Worm (Caenorhabditis elegans) whole organism, L4 larva: ENCODE data around the gene cct-1.

Source experiments
- D1046.2 ChIP-seq: fragments of 200-800 bp; sonication (Bioruptor generic); IDR thresholded peaks from 2 replicates; pipeline ENCODE4 v1.3.6; 2022; ENCODE audit warnings: missing genetic modification characterization, missing compliant biosample characterization
- F26F4.8 ChIP-seq: fragments of 200-800 bp; sonication (Bioruptor generic); conservative IDR thresholded peaks from 2 replicates; pipeline ENCODE4 v1.3.6; 2022; ENCODE audit warnings: missing genetic modification characterization, missing compliant biosample characterization
- F49E8.2 ChIP-seq: sonication (generic microtip); optimal IDR thresholded peaks from 2 replicates; lab custom pipeline; 2016; ENCODE audit warnings: missing compliant biosample characterization, mild to moderate bottlenecking, missing genetic modification characterization, borderline replicate concordance
- R02D3.7 ChIP-seq: fragments of 150-350 bp; sonication (generic microtip); optimal IDR thresholded peaks from 3 replicates; lab custom pipeline; 2014; ENCODE audit warnings: missing biosample characterization, missing genetic modification characterization
- T20F7.1 ChIP-seq: fragments of 200-800 bp; sonication (Bioruptor generic); optimal IDR thresholded peaks from 2 replicates; lab custom pipeline; 2018; ENCODE audit warnings: mild to moderate bottlenecking, missing genetic modification characterization, missing compliant biosample characterization
- Y48G9A.11 ChIP-seq: fragments of 200-800 bp; sonication (Bioruptor generic); IDR thresholded peaks from 2 replicates; pipeline ENCODE4 v1.3.6; 2022; ENCODE audit warnings: missing genetic modification reagents, missing genetic modification characterization, missing compliant biosample characterization
- Y75B8A.6 ChIP-seq: fragments of 200-800 bp; sonication (Bioruptor generic); IDR thresholded peaks from 2 replicates; pipeline ENCODE4 v1.3.6; 2022; ENCODE audit warnings: missing genetic modification reagents, missing genetic modification characterization, missing compliant biosample characterization
- ZK337.2 ChIP-seq: fragments of 200-800 bp; sonication (Bioruptor generic); IDR thresholded peaks from 2 replicates; pipeline ENCODE4 v1.3.6; 2022; ENCODE audit warnings: missing genetic modification reagents, missing genetic modification characterization, missing compliant biosample characterization
- ZK546.5 ChIP-seq, 2 experiments: sonication (generic microtip); optimal IDR thresholded peaks; 2 replicates each; lab custom pipeline; 2017; ENCODE audit warnings: missing biosample characterization in 2 of 2, missing genetic modification characterization in 2 of 2
- aly-2 ChIP-seq: sonication (generic microtip); optimal IDR thresholded peaks from 2 replicates; lab custom pipeline; 2018; ENCODE audit warnings: missing biosample characterization, missing genetic modification characterization
- ceh-20 ChIP-seq: fragments of 200-800 bp; sonication (Bioruptor generic); IDR thresholded peaks from 2 replicates; pipeline ENCODE4 v1.3.6; 2022; ENCODE audit warnings: missing genetic modification reagents, missing genetic modification characterization, missing compliant biosample characterization
- ceh-32 ChIP-seq: sonication (generic microtip); optimal IDR thresholded peaks from 2 replicates; lab custom pipeline; 2016; ENCODE audit warnings: mild to moderate bottlenecking, missing genetic modification characterization, missing compliant biosample characterization; ENCODE audit not compliant: poor library complexity
- ceh-62 ChIP-seq: sonication (generic microtip); optimal IDR thresholded peaks from 2 replicates; lab custom pipeline; 2017; ENCODE audit warnings: missing biosample characterization, missing genetic modification characterization
- ceh-82 ChIP-seq: sonication (generic microtip); optimal IDR thresholded peaks from 2 replicates; lab custom pipeline; 2017; ENCODE audit warnings: missing biosample characterization, missing genetic modification characterization
- ces-1 ChIP-seq: fragments of 150-350 bp; sonication (generic microtip); optimal IDR thresholded peaks from 4 replicates; lab custom pipeline; 2014; ENCODE audit warnings: missing biosample characterization, missing genetic modification reagents, missing genetic modification characterization
- cey-2 ChIP-seq: sonication (generic microtip); optimal IDR thresholded peaks from 3 replicates; lab custom pipeline; 2017; ENCODE audit warnings: missing genetic modification characterization, mild to moderate bottlenecking, missing compliant biosample characterization, antibody characterized with exemption, borderline replicate concordance; ENCODE audit not compliant: insufficient read depth
- daf-16 ChIP-seq, 3 experiments: sonication (generic microtip); optimal IDR thresholded peaks; 2 replicates each; lab custom pipeline; 2016 to 2017; ENCODE audit warnings: missing genetic modification characterization in 3 of 3, missing genetic modification reagents in 3 of 3, mild to moderate bottlenecking in 2 of 3, missing compliant biosample characterization in 2 of 3, missing biosample characterization in 1 of 3, moderate library complexity in 1 of 3
- dmd-6 ChIP-seq: fragments of 200-800 bp; sonication (Bioruptor generic); IDR thresholded peaks from 2 replicates; pipeline ENCODE4 v1.3.6; 2022; ENCODE audit warnings: missing genetic modification reagents, missing genetic modification characterization, missing compliant biosample characterization
- dmd-8 ChIP-seq: fragments of 200-800 bp; sonication (Bioruptor generic); IDR thresholded peaks from 2 replicates; pipeline ENCODE4 v1.3.6; 2022; ENCODE audit warnings: missing genetic modification characterization, missing compliant biosample characterization
- dmd-9 ChIP-seq: fragments of 200-800 bp; sonication (Bioruptor generic); IDR thresholded peaks from 2 replicates; pipeline ENCODE4 v1.3.6; 2022; ENCODE audit warnings: missing genetic modification reagents, missing genetic modification characterization, missing compliant biosample characterization
- dve-1 ChIP-seq: sonication (generic microtip); optimal IDR thresholded peaks from 2 replicates; lab custom pipeline; 2017; ENCODE audit warnings: antibody characterized with exemption, mild to moderate bottlenecking, missing genetic modification characterization, missing compliant biosample characterization; ENCODE audit not compliant: insufficient read depth
- egl-27 ChIP-seq: sonication (generic microtip); optimal IDR thresholded peaks from 3 replicates; lab custom pipeline; 2017; ENCODE audit warnings: missing biosample characterization, missing genetic modification reagents, missing genetic modification characterization
- egl-43 ChIP-seq: fragments of 200-800 bp; sonication (Bioruptor generic); IDR thresholded peaks from 2 replicates; pipeline ENCODE4 v1.3.6; 2022; ENCODE audit warnings: missing genetic modification reagents, missing genetic modification characterization, missing compliant biosample characterization
- fkh-10 ChIP-seq: fragments of 150-350 bp; optimal IDR thresholded peaks from 2 replicates; lab custom pipeline; 2014; ENCODE audit warnings: missing biosample characterization, missing genetic modification reagents, missing genetic modification characterization
- gei-8 ChIP-seq: fragments of 200-800 bp; sonication (Bioruptor generic); optimal IDR thresholded peaks from 2 replicates; lab custom pipeline; 2018; ENCODE audit warnings: mild to moderate bottlenecking, missing genetic modification characterization, missing compliant biosample characterization
- hlh-30 ChIP-seq: sonication (generic microtip); optimal IDR thresholded peaks from 2 replicates; lab custom pipeline; 2017; ENCODE audit warnings: antibody characterized with exemption, mild to moderate bottlenecking, missing genetic modification characterization, missing compliant biosample characterization; ENCODE audit not compliant: insufficient read depth
- lin-29 ChIP-seq: fragments of 200-800 bp; sonication (Bioruptor generic); IDR thresholded peaks from 2 replicates; pipeline ENCODE4 v1.3.6; 2022; ENCODE audit warnings: missing genetic modification reagents, missing genetic modification characterization, missing compliant biosample characterization
- lin-38 ChIP-seq: fragments of 200-800 bp; sonication (Bioruptor generic); IDR thresholded peaks from 2 replicates; pipeline ENCODE4 v1.3.6; 2022; ENCODE audit warnings: missing genetic modification reagents, missing genetic modification characterization, missing compliant biosample characterization
- lir-3 ChIP-seq: sonication (generic microtip); optimal IDR thresholded peaks from 2 replicates; lab custom pipeline; 2016; ENCODE audit warnings: mild to moderate bottlenecking, missing genetic modification characterization, missing compliant biosample characterization
- madf-5 ChIP-seq, 2 experiments: fragments of 200-800 bp; sonication (Bioruptor generic); IDR thresholded peaks; 2 replicates each; pipeline ENCODE4 v1.3.6; 2022; ENCODE audit warnings: missing compliant biosample characterization in 2 of 2, missing genetic modification characterization in 2 of 2
- madf-9 ChIP-seq: fragments of 200-800 bp; sonication (Bioruptor generic); conservative IDR thresholded peaks from 2 replicates; pipeline ENCODE4 v1.3.6; 2022; ENCODE audit warnings: missing genetic modification reagents, missing genetic modification characterization, missing compliant biosample characterization
- mdt-29 ChIP-seq: fragments of 200-800 bp; sonication (Bioruptor generic); IDR thresholded peaks from 2 replicates; pipeline ENCODE4 v1.3.6; 2022; ENCODE audit warnings: missing genetic modification reagents, missing genetic modification characterization, missing compliant biosample characterization
- nhr-10 ChIP-seq: fragments of 150-350 bp; optimal IDR thresholded peaks from 2 replicates; lab custom pipeline; 2014; ENCODE audit warnings: missing biosample characterization, missing genetic modification characterization
- nhr-237 ChIP-seq: sonication (generic microtip); optimal IDR thresholded peaks from 2 replicates; lab custom pipeline; 2017; ENCODE audit warnings: missing biosample characterization, missing genetic modification characterization
- nhr-25 ChIP-seq: sonication (generic microtip); optimal IDR thresholded peaks from 2 replicates; lab custom pipeline; 2017; ENCODE audit warnings: missing genetic modification characterization, mild to moderate bottlenecking, missing compliant biosample characterization, antibody characterized with exemption, moderate library complexity, borderline replicate concordance; ENCODE audit not compliant: insufficient read depth
- nhr-48 ChIP-seq: sonication (generic microtip); optimal IDR thresholded peaks from 2 replicates; lab custom pipeline; 2016; ENCODE audit warnings: mild to moderate bottlenecking, missing genetic modification characterization, missing compliant biosample characterization
- nhr-76 ChIP-seq: fragments of 150-350 bp; optimal IDR thresholded peaks from 2 replicates; lab custom pipeline; 2014; ENCODE audit warnings: missing biosample characterization, missing genetic modification characterization
- rbr-2 ChIP-seq: sonication (generic microtip); optimal IDR thresholded peaks from 2 replicates; lab custom pipeline; 2016; ENCODE audit warnings: missing genotype, missing genetic modification characterization, missing compliant biosample characterization
- saeg-2 ChIP-seq: fragments of 200-800 bp; sonication (Bioruptor generic); IDR thresholded peaks from 2 replicates; pipeline ENCODE4 v1.3.6; 2022; ENCODE audit warnings: missing genetic modification reagents, missing genetic modification characterization, missing compliant biosample characterization
- set-16 ChIP-seq: fragments of 200-800 bp; sonication (Bioruptor generic); IDR thresholded peaks from 2 replicates; pipeline ENCODE4 v1.3.6; 2022; ENCODE audit warnings: missing genetic modification reagents, missing genetic modification characterization, missing compliant biosample characterization
- skn-1 ChIP-seq: fragments of 150-350 bp; optimal IDR thresholded peaks from 2 replicates; lab custom pipeline; 2014; ENCODE audit warnings: missing biosample characterization, missing genetic modification characterization
- snpc-1.2 ChIP-seq: fragments of 200-800 bp; sonication (Bioruptor generic); IDR thresholded peaks from 2 replicates; pipeline ENCODE4 v1.3.6; 2022; ENCODE audit warnings: missing genetic modification reagents, missing genetic modification characterization, missing compliant biosample characterization
- snpc-4 ChIP-seq: fragments of 150-350 bp; optimal IDR thresholded peaks from 2 replicates; lab custom pipeline; 2014; ENCODE audit warnings: missing biosample characterization, missing genetic modification characterization
- unc-130 ChIP-seq: sonication (generic microtip); optimal IDR thresholded peaks from 2 replicates; lab custom pipeline; 2016; ENCODE audit warnings: missing genetic modification reagents, missing genetic modification characterization, missing compliant biosample characterization
- unc-39 ChIP-seq: sonication (generic microtip); optimal IDR thresholded peaks from 2 replicates; lab custom pipeline; 2017; ENCODE audit warnings: missing biosample characterization, missing genetic modification characterization
- unc-62 ChIP-seq, 3 experiments: fragments of 150-350 bp in 1 of 3; sonication (generic microtip); optimal IDR thresholded peaks in 2 of 3; peaks in 1 of 3; 1 replicate in 1 of 3; 2 replicates in 2 of 3; lab custom pipeline; 2014 to 2017; ENCODE audit warnings: missing biosample characterization in 3 of 3, missing genetic modification characterization in 3 of 3, missing genetic modification reagents in 3 of 3, missing genotype in 1 of 3
- zag-1 ChIP-seq: fragments of 150-350 bp; optimal IDR thresholded peaks from 2 replicates; lab custom pipeline; 2014; ENCODE audit warnings: missing biosample characterization, missing genetic modification characterization
- zip-11 ChIP-seq: fragments of 200-800 bp; sonication (Bioruptor generic); IDR thresholded peaks from 2 replicates; pipeline ENCODE4 v1.3.6; 2022; ENCODE audit warnings: missing genetic modification characterization, missing compliant biosample characterization
- zip-2 ChIP-seq: fragments of 150-350 bp; optimal IDR thresholded peaks from 2 replicates; lab custom pipeline; 2014; ENCODE audit warnings: missing biosample characterization, missing genetic modification characterization
- ztf-7 ChIP-seq: fragments of 150-350 bp; optimal IDR thresholded peaks from 2 replicates; lab custom pipeline; 2014; ENCODE audit warnings: missing biosample characterization, missing genetic modification characterization

Gene cct-1

ce11 chrII:8185016-8185493 is at the start of gene cct-1, which contains the start of gene mig-5:
Gene cct-1 (plus strand): TSS chrII:8185443.
Gene mig-5 (minus strand): TSS chrII:8185023.
- TF ChIP-seq ceh-62 (tag; lab: Kevin White, UChicago): no peak
- TF ChIP-seq egl-27 (tag; lab: Kevin White, UChicago): no peak
- peak; percentile 88 for TF ChIP-seq nhr-10
- peak; percentile 81 for TF ChIP-seq zip-2 (tag; lab: Kevin White, UChicago)
- TF ChIP-seq set-16 (GFP tag; lab: Robert Waterston, UW): no peak
- no peak for TF ChIP-seq cey-2 (tag; lab: Kevin White, UChicago)
- TF ChIP-seq egl-43: peak; percentile 66
- peak; percentile 41 for TF ChIP-seq lir-3 (tag; lab: Kevin White, UChicago)
- TF ChIP-seq R02D3.7 (tag; lab: Kevin White, UChicago): no peak
- TF ChIP-seq ceh-82 (tag; lab: Kevin White, UChicago): no peak
- no peak for TF ChIP-seq madf-5 (GFP tag; IDR thresholded peaks at IDR 0.05; lab: Robert Waterston, UW)
- TF ChIP-seq Y75B8A.6: no peak
- peak; percentile 90 for TF ChIP-seq hlh-30 (tag; lab: Kevin White, UChicago)
- TF ChIP-seq aly-2 (tag; lab: Kevin White, UChicago): no peak
- TF ChIP-seq nhr-237 (tag; lab: Kevin White, UChicago): peak; percentile 49
- TF ChIP-seq dmd-8 (GFP tag; lab: Robert Waterston, UW): no peak
- TF ChIP-seq ztf-7 (tag; lab: Kevin White, UChicago): peak; percentile 87
- no peak for TF ChIP-seq zip-11 (GFP tag; lab: Robert Waterston, UW)
- TF ChIP-seq unc-130: peak; percentile 65
- peak; percentile 92 for TF ChIP-seq ceh-20
- peak; percentile 93 for TF ChIP-seq T20F7.1 (GFP tag; lab: Kevin White, UChicago)
- peak; percentile 58 for TF ChIP-seq Y48G9A.11 (GFP tag; lab: Robert Waterston, UW)
- TF ChIP-seq D1046.2: no peak
- TF ChIP-seq nhr-25 (tag; lab: Kevin White, UChicago): peak; percentile 93
- peak; percentile 89 for TF ChIP-seq dmd-6 (GFP tag; lab: Robert Waterston, UW)
- no peak for TF ChIP-seq gei-8 (GFP tag; lab: Kevin White, UChicago)
- peak; percentile 97 for TF ChIP-seq fkh-10 (GFP tag; lab: Kevin White, UChicago)
- TF ChIP-seq unc-39 (tag; lab: Kevin White, UChicago): no peak
- peak; percentile 76; the same call in 1 of the 2 replicates for TF ChIP-seq saeg-2
- TF ChIP-seq F49E8.2 (tag; lab: Kevin White, UChicago): no peak
- TF ChIP-seq ZK546.5 (tag; optimal IDR thresholded peaks at IDR 0.05; lab: Kevin White, UChicago): peak in 1 of 2 experiments; percentile 82
- no peak for TF ChIP-seq madf-9 (GFP tag; lab: Robert Waterston, UW)
- TF ChIP-seq ces-1 (GFP tag; lab: Kevin White, UChicago): peak; percentile 72
- TF ChIP-seq mdt-29 (GFP tag; lab: Robert Waterston, UW): peak; percentile 77
- TF ChIP-seq dve-1 (tag; lab: Kevin White, UChicago): peak; percentile 98
- TF ChIP-seq rbr-2 (tag; lab: Kevin White, UChicago): peak; percentile 96
- TF ChIP-seq F26F4.8: no peak
- peak; percentile 73 for TF ChIP-seq lin-29 (GFP tag; lab: Robert Waterston, UW)
- TF ChIP-seq nhr-76 (tag; lab: Kevin White, UChicago): peak; percentile 2
- TF ChIP-seq ceh-32 (tag; lab: Kevin White, UChicago): peak; percentile 53
- TF ChIP-seq snpc-4: no peak
- TF ChIP-seq snpc-1.2 (GFP tag; lab: Robert Waterston, UW): no peak
- TF ChIP-seq lin-38 (GFP tag; lab: Robert Waterston, UW): peak; percentile 100
- TF ChIP-seq skn-1 (tag; lab: Kevin White, UChicago): no peak
- TF ChIP-seq ZK337.2: no peak
- TF ChIP-seq zag-1 (tag; lab: Kevin White, UChicago): peak; percentile 87
- peak in 1 of 2 experiments; percentile 98 for TF ChIP-seq unc-62 (GFP tag; optimal IDR thresholded peaks at IDR 0.05 in 1 of 2; lab: Kevin White, UChicago)
- no peak for TF ChIP-seq unc-62 (tag; optimal IDR thresholded peaks at IDR 0.05; lab: Kevin White, UChicago)
- peak; percentile 61 to 87 for TF ChIP-seq daf-16 (GFP tag; optimal IDR thresholded peaks at IDR 0.05; lab: Kevin White, UChicago)
- peak; percentile 84 for TF ChIP-seq daf-16 (tag; optimal IDR thresholded peaks at IDR 0.05; lab: Kevin White, UChicago)
- TF ChIP-seq dmd-9 (GFP tag; lab: Robert Waterston, UW): no peak
- peak; percentile 87 for TF ChIP-seq nhr-48 (tag; lab: Kevin White, UChicago)
